Fruit fly (Drosophila melanogaster) whole organism, wandering third instar larva: ENCODE results near the gene sordd1.

Source experiments
- CrebA ChIP-seq: fragments of 200-800 bp; sonication (Bioruptor generic); optimal IDR thresholded peaks from 2 replicates; lab custom pipeline; 2016; ENCODE audit warnings: missing biosample characterization, mild to moderate bottlenecking, missing genetic modification characterization, borderline replicate concordance
- Hr83 ChIP-seq: fragments of 200-300 bp; sonication (Bioruptor generic); optimal IDR thresholded peaks from 2 replicates; lab custom pipeline; 2016; ENCODE audit warnings: missing biosample characterization, mild to moderate bottlenecking, missing genetic modification characterization, moderate library complexity; ENCODE audit not compliant: poor library complexity, severe bottlenecking
- Myc ChIP-seq: fragments of >200 bp; optimal IDR thresholded peaks from 2 replicates; lab custom pipeline; 2017
- N ChIP-seq: fragments of >200 bp; optimal IDR thresholded peaks from 2 replicates; lab custom pipeline; 2018; ENCODE audit warnings: missing biosample characterization, missing external identifiers, missing genetic modification characterization
- OdsH ChIP-seq: fragments of 200-800 bp; sonication (Bioruptor generic); optimal IDR thresholded peaks from 2 replicates; lab custom pipeline; 2016; ENCODE audit warnings: missing biosample characterization, mild to moderate bottlenecking, missing genetic modification characterization
- Vsx2 ChIP-seq: fragments of 200-300, 225-300 bp; sonication (Bioruptor generic); optimal IDR thresholded peaks from 2 replicates; lab custom pipeline; 2018; ENCODE audit warnings: missing biosample characterization, missing genetic modification characterization; ENCODE audit not compliant: partially characterized antibody
- brk ChIP-seq: fragments of 200-800 bp; sonication (Bioruptor generic); optimal IDR thresholded peaks from 2 replicates; lab custom pipeline; 2016; ENCODE audit warnings: missing biosample characterization, mild to moderate bottlenecking, missing genetic modification characterization
- fru ChIP-seq: fragments of 200-800 bp; sonication (Bioruptor generic); optimal IDR thresholded peaks from 3 replicates; lab custom pipeline; 2016; ENCODE audit warnings: missing biosample characterization, mild to moderate bottlenecking, missing genetic modification characterization
- pan ChIP-seq: fragments of >200 bp; optimal IDR thresholded peaks from 2 replicates; lab custom pipeline; 2017
- psq ChIP-seq: fragments of 200-800 bp; sonication (Bioruptor generic); optimal IDR thresholded peaks from 3 replicates; lab custom pipeline; 2017; ENCODE audit warnings: missing biosample characterization, mild to moderate bottlenecking, missing genetic modification characterization, moderate library complexity
- rgr ChIP-seq: fragments of 200-800 bp; sonication (Bioruptor generic); optimal IDR thresholded peaks from 3 replicates; lab custom pipeline; 2016; ENCODE audit warnings: missing biosample characterization, mild to moderate bottlenecking, missing genetic modification characterization
- sage ChIP-seq: fragments of 200-800 bp; sonication (Bioruptor generic); optimal IDR thresholded peaks from 2 replicates; lab custom pipeline; 2016; ENCODE audit warnings: missing biosample characterization, mild to moderate bottlenecking, missing genetic modification characterization
- tai ChIP-seq: sonication (Bioruptor generic); optimal IDR thresholded peaks from 2 replicates; lab custom pipeline; 2016; ENCODE audit warnings: missing biosample characterization, missing genetic modification characterization
- usp ChIP-seq: fragments of >200 bp; optimal IDR thresholded peaks from 2 replicates; lab custom pipeline; 2017; ENCODE audit warnings: missing biosample characterization, missing genetic modification characterization

dm6 chrX:15783610-15784009 lies 12.2 kb downstream of the sordd1 start, which contains the start of gene Efhc1.1:
- no peak for TF ChIP-seq rgr (GFP tag; lab: Kevin White, UChicago)
- no peak for TF ChIP-seq sage (GFP tag; lab: Kevin White, UChicago)
- TF ChIP-seq psq (GFP tag; lab: Kevin White, UChicago), result no peak
- TF ChIP-seq pan (lab: Kevin White, UChicago), result no peak
- TF ChIP-seq tai (GFP tag; lab: Kevin White, UChicago), result no peak
- TF ChIP-seq Vsx2 (GFP tag; lab: Kevin White, UChicago), result no peak
- TF ChIP-seq CrebA, result no peak
- TF ChIP-seq OdsH, result no peak
- no peak for TF ChIP-seq Hr83 (GFP tag; lab: Kevin White, UChicago)
- TF ChIP-seq brk (GFP tag; lab: Kevin White, UChicago), result no peak
- no peak for TF ChIP-seq usp
- TF ChIP-seq fru, result no peak
- TF ChIP-seq Myc (lab: Kevin White, UChicago), result no peak
- TF ChIP-seq N (GFP tag; lab: Kevin White, UChicago), result no peak
